Fruit fly (Drosophila melanogaster) whole organism, adult: ENCODE results near the gene Parg.

ENCODE experiments used
- CG11617 ChIP-seq: fragments of 200-800 bp; sonication (Bioruptor generic); optimal IDR thresholded peaks from 2 replicates; lab custom pipeline; 2017; ENCODE audit warnings: mild to moderate bottlenecking, missing biosample characterization, missing genetic modification reagents, missing genetic modification characterization
- CG14711 ChIP-seq: fragments of 200-800 bp; sonication (Bioruptor generic); optimal IDR thresholded peaks from 2 replicates; lab custom pipeline; 2018; ENCODE audit warnings: missing biosample characterization, mild to moderate bottlenecking, missing genetic modification characterization, moderate library complexity
- CG1620 ChIP-seq: fragments of 200-800 bp; sonication (Bioruptor generic); optimal IDR thresholded peaks from 2 replicates; lab custom pipeline; 2016; ENCODE audit warnings: missing biosample characterization, missing genetic modification characterization
- CG33017 ChIP-seq: fragments of 200-800 bp; sonication (Bioruptor generic); optimal IDR thresholded peaks from 2 replicates; lab custom pipeline; 2018; ENCODE audit warnings: missing biosample characterization, mild to moderate bottlenecking, missing genetic modification characterization, moderate library complexity
- CG7045 ChIP-seq: fragments of 200-800 bp; sonication (Bioruptor generic); optimal IDR thresholded peaks from 2 replicates; lab custom pipeline; 2017; ENCODE audit warnings: missing biosample characterization, mild to moderate bottlenecking, missing genetic modification characterization
- CG7101 ChIP-seq: fragments of 200-800 bp; sonication (Bioruptor generic); optimal IDR thresholded peaks from 2 replicates; lab custom pipeline; 2018; ENCODE audit warnings: missing biosample characterization, mild to moderate bottlenecking, missing genetic modification characterization, moderate library complexity
- bab1 ChIP-seq: fragments of 200-800 bp; sonication (Bioruptor generic); optimal IDR thresholded peaks from 3 replicates; lab custom pipeline; 2019; ENCODE audit warnings: missing biosample characterization, mild to moderate bottlenecking, missing genetic modification characterization, moderate library complexity
- kay ChIP-seq: fragments of 200-800 bp; sonication (Bioruptor generic); peaks from one replicate; lab custom pipeline; 2016; ENCODE audit warnings: missing biosample characterization, missing genetic modification characterization, borderline replicate concordance
- pad ChIP-seq: fragments of 200-800 bp; sonication (Bioruptor generic); optimal IDR thresholded peaks from 3 replicates; lab custom pipeline; 2017; ENCODE audit warnings: missing biosample characterization, missing genetic modification characterization, mild to moderate bottlenecking, moderate library complexity, missing genetic modification reagents
- tj ChIP-seq: fragments of 200-800 bp; sonication (Bioruptor generic); optimal IDR thresholded peaks from 3 replicates; lab custom pipeline; 2017; ENCODE audit warnings: missing biosample characterization, mild to moderate bottlenecking, missing genetic modification characterization, moderate library complexity

- TF ChIP-seq CG33017 (tag; lab: Kevin White, UChicago), result no peak
- no peak for TF ChIP-seq pad (GFP tag; lab: Kevin White, UChicago)
- TF ChIP-seq CG7045 (GFP tag; lab: Kevin White, UChicago), result no peak
- no peak for TF ChIP-seq CG14711 (tag; lab: Kevin White, UChicago)
- peak; percentile 3 for TF ChIP-seq CG7101 (tag; lab: Kevin White, UChicago)
- TF ChIP-seq bab1 (GFP tag; lab: Kevin White, UChicago), result peak; percentile 58
- TF ChIP-seq kay (GFP tag; lab: Kevin White, UChicago), result peak; percentile 84
- TF ChIP-seq tj (GFP tag; lab: Kevin White, UChicago), result peak; percentile 57
- no peak for TF ChIP-seq CG1620
- no peak for TF ChIP-seq CG11617 (GFP tag; lab: Kevin White, UChicago)
Observed at dm6 chrX:3676469-3677155, 5.3 kb upstream of the Parg start.
